Worm (Caenorhabditis elegans) whole organism, L3 larva: ENCODE measurements around the gene R05A10.6.
A peak's percentile ranks its signal among the peaks of the same experiment; 100 is the strongest.

Experiments used
- aly-2 ChIP-seq: fragments of 150-350 bp; optimal IDR thresholded peaks from 2 replicates; lab custom pipeline; 2014; ENCODE audit warnings: missing biosample characterization, missing genetic modification characterization
- ceh-16 ChIP-seq: sonication (generic microtip); optimal IDR thresholded peaks from 2 replicates; lab custom pipeline; 2017; ENCODE audit warnings: missing biosample characterization, missing genetic modification characterization
- ceh-28 ChIP-seq: fragments of 150-350 bp; optimal IDR thresholded peaks from 2 replicates; lab custom pipeline; 2014; ENCODE audit warnings: missing biosample characterization, missing genetic modification reagents, missing genetic modification characterization
- ceh-9 ChIP-seq: sonication (generic microtip); optimal IDR thresholded peaks from 2 replicates; lab custom pipeline; 2018; ENCODE audit warnings: missing biosample characterization, missing genetic modification characterization
- daf-12 ChIP-seq: fragments of 150-350 bp; optimal IDR thresholded peaks from 2 replicates; lab custom pipeline; 2014; ENCODE audit warnings: missing biosample characterization, missing genetic modification reagents, missing genetic modification characterization
- egl-27 ChIP-seq: sonication (generic microtip); optimal IDR thresholded peaks from 4 replicates; lab custom pipeline; 2017; ENCODE audit warnings: missing biosample characterization, missing genetic modification reagents, missing genetic modification characterization
- egl-5 ChIP-seq: fragments of 150-350 bp; optimal IDR thresholded peaks from 2 replicates; lab custom pipeline; 2017; ENCODE audit warnings: missing biosample characterization, missing genetic modification reagents, missing genetic modification characterization, inconsistent platforms
- elt-1 ChIP-seq: fragments of 150-350 bp; optimal IDR thresholded peaks from 2 replicates; lab custom pipeline; 2014; ENCODE audit warnings: missing biosample characterization, missing genetic modification characterization
- elt-2 ChIP-seq: sonication (generic microtip); optimal IDR thresholded peaks from 2 replicates; lab custom pipeline; 2016; ENCODE audit warnings: missing genetic modification reagents, mild to moderate bottlenecking, missing genetic modification characterization, missing compliant biosample characterization
- eor-1 ChIP-seq, 2 experiments: fragments of 150-350 bp; optimal IDR thresholded peaks; 2 replicates each; lab custom pipeline; 2014 to 2018; ENCODE audit warnings: missing biosample characterization in 2 of 2, missing genetic modification characterization in 2 of 2
- fkh-10 ChIP-seq: sonication (generic microtip); optimal IDR thresholded peaks from 2 replicates; lab custom pipeline; 2017; ENCODE audit warnings: missing biosample characterization, missing genetic modification reagents, missing genetic modification characterization
- fkh-2 ChIP-seq: fragments of 150-350 bp; optimal IDR thresholded peaks from 2 replicates; lab custom pipeline; 2014; ENCODE audit warnings: missing biosample characterization, missing genetic modification reagents, missing genetic modification characterization
- fos-1 ChIP-seq: fragments of 150-350 bp; optimal IDR thresholded peaks from 2 replicates; lab custom pipeline; 2014; ENCODE audit warnings: missing biosample characterization, missing genetic modification characterization
- hmg-11 ChIP-seq: sonication (generic microtip); optimal IDR thresholded peaks from 2 replicates; lab custom pipeline; 2016; ENCODE audit warnings: missing genetic modification characterization, missing compliant biosample characterization
- jun-1 ChIP-seq: fragments of 150-350 bp; optimal IDR thresholded peaks from 2 replicates; lab custom pipeline; 2014; ENCODE audit warnings: missing biosample characterization, missing genetic modification reagents, missing genetic modification characterization
- lin-39 ChIP-seq: fragments of 150-350 bp; optimal IDR thresholded peaks from 2 replicates; lab custom pipeline; 2018; ENCODE audit warnings: missing biosample characterization, missing genetic modification reagents, missing genetic modification characterization
- lsy-12 ChIP-seq: sonication (generic microtip); optimal IDR thresholded peaks from 2 replicates; lab custom pipeline; 2016; ENCODE audit warnings: mild to moderate bottlenecking, missing genetic modification characterization, missing compliant biosample characterization
- mdl-1 ChIP-seq: fragments of 150-350 bp; optimal IDR thresholded peaks from 2 replicates; lab custom pipeline; 2014; ENCODE audit warnings: missing biosample characterization, missing genetic modification characterization
- mml-1 ChIP-seq: fragments of 150-350 bp; sonication (generic microtip); optimal IDR thresholded peaks from 3 replicates; lab custom pipeline; 2014; ENCODE audit warnings: missing biosample characterization, missing genetic modification characterization
- nfya-1 ChIP-seq: sonication (generic microtip); optimal IDR thresholded peaks from 2 replicates; lab custom pipeline; 2017; ENCODE audit warnings: missing genetic modification characterization, mild to moderate bottlenecking, missing compliant biosample characterization, antibody characterized with exemption, moderate library complexity; ENCODE audit not compliant: insufficient read depth
- nhr-11 ChIP-seq: fragments of 150-350 bp; optimal IDR thresholded peaks from 2 replicates; lab custom pipeline; 2014; ENCODE audit warnings: missing biosample characterization, missing genetic modification characterization
- nhr-12 ChIP-seq: fragments of 150-350 bp; optimal IDR thresholded peaks from 2 replicates; lab custom pipeline; 2014; ENCODE audit warnings: missing biosample characterization, missing genetic modification characterization
- nhr-23 ChIP-seq: fragments of 150-350 bp; optimal IDR thresholded peaks from 2 replicates; lab custom pipeline; 2014; ENCODE audit warnings: missing biosample characterization, missing genetic modification reagents, missing genetic modification characterization
- nhr-237 ChIP-seq: fragments of 150-350 bp; optimal IDR thresholded peaks from 2 replicates; lab custom pipeline; 2014; ENCODE audit warnings: missing biosample characterization, missing genetic modification characterization
- nhr-25 ChIP-seq: sonication (generic microtip); optimal IDR thresholded peaks from 2 replicates; lab custom pipeline; 2017; ENCODE audit warnings: missing biosample characterization, missing genetic modification characterization
- nhr-76 ChIP-seq: fragments of 150-350 bp; sonication (generic microtip); optimal IDR thresholded peaks from 5 replicates; lab custom pipeline; 2014; ENCODE audit warnings: missing biosample characterization, missing genetic modification characterization
- nhr-77 ChIP-seq: fragments of 150-350 bp; optimal IDR thresholded peaks from 2 replicates; lab custom pipeline; 2014; ENCODE audit warnings: missing biosample characterization, missing genetic modification characterization
- pha-4 ChIP-seq: fragments of 150-350 bp; optimal IDR thresholded peaks from 2 replicates; lab custom pipeline; 2014; ENCODE audit warnings: missing biosample characterization, missing genetic modification reagents, missing genetic modification characterization
- pqm-1 ChIP-seq: fragments of 150-350 bp; optimal IDR thresholded peaks from 2 replicates; lab custom pipeline; 2017; ENCODE audit warnings: missing biosample characterization, missing genetic modification characterization, inconsistent platforms
- sea-2 ChIP-seq: fragments of 150-350 bp; sonication (generic microtip); optimal IDR thresholded peaks from 4 replicates; lab custom pipeline; 2014; ENCODE audit warnings: missing biosample characterization, missing genetic modification reagents, missing genetic modification characterization
- snpc-4 ChIP-seq: fragments of 150-350 bp; optimal IDR thresholded peaks from 2 replicates; lab custom pipeline; 2014; ENCODE audit warnings: missing biosample characterization, missing genetic modification characterization
- tbx-2 ChIP-seq: sonication (generic microtip); optimal IDR thresholded peaks from 2 replicates; lab custom pipeline; 2016; ENCODE audit warnings: mild to moderate bottlenecking, missing genetic modification characterization, missing compliant biosample characterization
- unc-39 ChIP-seq: sonication (generic microtip); optimal IDR thresholded peaks from 4 replicates; lab custom pipeline; 2017; ENCODE audit warnings: missing biosample characterization, missing genetic modification characterization
- unc-62 ChIP-seq: fragments of 150-350 bp; sonication (generic microtip); optimal IDR thresholded peaks from 4 replicates; lab custom pipeline; 2014; ENCODE audit warnings: missing biosample characterization, missing genetic modification reagents, missing genetic modification characterization
- zag-1 ChIP-seq: fragments of 150-350 bp; optimal IDR thresholded peaks from 2 replicates; lab custom pipeline; 2014; ENCODE audit warnings: missing biosample characterization, missing genetic modification characterization
- ztf-11 ChIP-seq: fragments of 150-350 bp; optimal IDR thresholded peaks from 2 replicates; lab custom pipeline; 2014; ENCODE audit warnings: missing biosample characterization, missing genetic modification characterization
- ztf-4 ChIP-seq: fragments of 150-350 bp; optimal IDR thresholded peaks from 2 replicates; lab custom pipeline; 2014; ENCODE audit warnings: missing biosample characterization, missing genetic modification characterization

Gene R05A10.6

DNA sequence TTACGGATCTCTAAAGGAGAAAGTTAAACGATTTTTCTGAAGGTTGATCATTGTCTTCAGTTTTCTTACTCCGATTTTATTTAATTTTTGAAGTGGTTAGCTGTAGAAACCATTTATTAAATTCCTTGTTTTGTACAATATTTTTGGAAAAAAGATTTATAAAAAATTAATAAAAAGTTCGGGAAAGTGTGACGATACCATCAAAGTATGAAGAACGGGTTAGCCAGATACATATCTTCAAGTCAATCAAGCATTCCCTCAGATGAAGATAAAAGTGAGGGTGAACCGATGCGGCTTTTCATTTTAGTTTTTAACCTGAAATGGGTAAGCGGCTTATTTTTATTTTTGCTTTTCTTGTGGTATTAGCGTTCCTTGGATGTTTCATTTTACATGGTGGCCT is at the start of gene R05A10.6:
R05A10.6 (plus strand) TSS at position 301 of the 400 bp plus-strand sequence.
- no peak for TF ChIP-seq ceh-16
- no peak for TF ChIP-seq sea-2 (GFP tag; lab: Kevin White, UChicago)
- TF ChIP-seq ceh-9 (tag; lab: Kevin White, UChicago), result no peak
- TF ChIP-seq fos-1, result no peak
- no peak for TF ChIP-seq ceh-28
- TF ChIP-seq nhr-76, result no peak
- TF ChIP-seq, all 47 proteins: peak for 0

DNA sequence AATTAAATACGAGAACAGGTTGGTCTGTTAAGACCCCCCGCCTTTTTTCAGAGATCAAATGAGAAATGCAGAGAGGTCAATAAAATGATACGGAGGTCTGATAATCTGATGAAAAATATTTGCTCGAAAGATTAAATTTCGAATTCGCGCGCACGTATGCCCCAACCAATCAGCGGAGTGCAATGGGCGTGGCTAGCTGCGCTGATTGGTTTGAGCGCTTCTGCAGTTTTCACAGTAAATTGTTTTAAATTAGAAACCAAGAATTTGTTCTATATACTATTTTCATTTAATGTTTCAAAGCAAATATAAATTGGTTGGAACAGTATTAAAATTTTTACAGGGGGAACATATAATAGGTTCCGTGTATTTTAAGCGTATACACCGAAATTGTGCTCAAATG is 46.2 kb upstream of the R05A10.6 start:
- TF ChIP-seq nfya-1, result peak; percentile 81
- TF ChIP-seq mdl-1, result no peak

DNA sequence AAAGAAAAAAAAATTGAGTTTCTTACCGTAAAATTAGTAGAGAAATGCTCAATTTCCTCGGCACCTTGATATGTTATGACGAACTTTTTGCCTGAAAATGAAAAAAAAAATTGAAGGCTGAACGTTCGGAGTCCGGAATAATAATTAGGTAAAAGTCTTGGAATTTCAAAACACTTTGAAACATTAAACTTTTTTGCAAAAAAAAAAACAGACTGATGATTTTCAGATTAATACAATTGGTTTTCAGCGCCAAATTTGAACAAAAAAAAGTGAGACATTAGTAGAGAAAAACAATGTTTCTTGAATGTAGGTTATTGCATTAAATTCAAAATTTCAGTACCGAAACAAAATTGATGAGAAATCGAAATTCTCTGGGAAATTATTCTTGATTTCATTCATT is 41.6 kb upstream of the R05A10.6 start, which contains the start of gene nkcc-1:
nkcc-1 (minus strand) TSS at position 101 of the 400 bp plus-strand sequence.
- no peak for TF ChIP-seq ztf-4 (tag; lab: Kevin White, UChicago)
- TF ChIP-seq zag-1 (tag; lab: Kevin White, UChicago), result no peak
- no peak for TF ChIP-seq ceh-16
- TF ChIP-seq nhr-11 (tag; lab: Kevin White, UChicago), result no peak
- no peak for TF ChIP-seq mdl-1

DNA sequence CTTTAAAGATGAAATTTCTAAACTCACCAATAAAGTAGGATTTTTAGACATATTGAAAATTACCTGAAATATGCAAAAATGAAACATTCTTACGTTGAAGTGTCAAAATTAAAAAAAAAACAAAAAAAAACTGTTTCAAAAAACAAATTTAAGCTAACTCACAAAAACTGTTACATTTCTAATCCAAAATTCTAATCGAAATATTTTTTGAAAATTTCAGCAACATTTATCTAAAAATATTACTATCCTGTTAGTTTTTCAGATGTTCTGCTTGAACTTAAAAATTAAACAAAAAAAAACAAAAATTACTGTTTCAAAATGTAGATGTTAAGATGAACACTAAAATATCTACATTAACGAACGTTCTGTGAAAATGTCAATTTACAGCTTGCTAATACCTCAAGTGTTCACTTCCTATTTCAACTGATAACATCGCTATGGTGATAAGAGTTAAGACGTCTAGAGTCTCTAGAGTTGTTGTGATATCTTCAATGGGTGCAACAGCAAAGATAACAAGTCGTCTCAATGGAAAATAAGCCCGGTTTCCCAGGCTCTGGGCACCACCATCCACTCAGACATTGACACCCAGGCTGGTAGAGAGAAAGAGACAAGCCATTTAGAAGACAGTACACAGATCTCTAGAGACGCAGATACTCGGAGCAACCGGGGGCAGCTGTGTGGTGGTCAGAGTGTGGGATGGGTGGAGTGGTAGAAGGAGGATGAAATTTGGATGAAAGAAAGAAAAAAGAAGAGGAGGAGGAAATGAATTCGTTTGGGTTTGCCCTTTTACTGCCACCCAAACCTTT is 37.6 kb upstream of the R05A10.6 start, which contains the start of gene H12I19.115:
H12I19.115 (minus strand) TSS at position 51 of the 806 bp plus-strand sequence.
- TF ChIP-seq nfya-1 (peak; percentile 66), lin-39 (tag; lab: Kevin White, UChicago) (peak; percentile 58), unc-62 (GFP tag; lab: Kevin White, UChicago) (no peak), elt-2 (peak; percentile 69)

DNA sequence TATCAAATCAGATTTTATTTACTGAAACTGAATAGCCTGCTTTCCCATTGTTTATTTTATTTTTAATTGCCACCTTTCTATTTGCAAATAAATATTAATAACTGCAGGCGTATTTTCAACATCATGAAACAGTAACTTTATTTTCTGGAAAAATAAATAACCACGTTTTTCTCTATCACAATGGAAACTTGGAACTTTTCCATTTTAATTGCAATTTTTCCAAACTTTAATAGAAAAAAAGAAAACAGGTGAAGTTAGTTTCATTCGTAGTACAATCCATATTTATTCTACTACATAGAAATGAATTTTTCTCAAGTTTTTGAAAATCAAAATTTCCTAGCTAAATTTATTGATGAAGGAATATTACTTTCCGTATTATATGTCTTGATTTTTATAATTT is 36.5 kb upstream of the R05A10.6 start, which contains the start of gene srz-42:
srz-42 (plus strand) TSS at position 301 of the 400 bp plus-strand sequence.
- no peak for TF ChIP-seq hmg-11 (tag; lab: Kevin White, UChicago)
- no peak for TF ChIP-seq egl-27 (tag; lab: Kevin White, UChicago)
- TF ChIP-seq snpc-4 (tag; lab: Kevin White, UChicago), result no peak
- TF ChIP-seq unc-39 (tag; lab: Kevin White, UChicago), result no peak
- no peak for TF ChIP-seq daf-12
- no peak for TF ChIP-seq eor-1 (tag; optimal IDR thresholded peaks at IDR 0.05; lab: Kevin White, UChicago)
- TF ChIP-seq pha-4 (tag; lab: Kevin White, UChicago), result no peak
- TF ChIP-seq mdl-1, result no peak
- no peak for TF ChIP-seq elt-2
- TF ChIP-seq nhr-12, result no peak
- no peak for TF ChIP-seq ceh-28
- TF ChIP-seq fos-1, result no peak
- TF ChIP-seq lin-39 (tag; lab: Kevin White, UChicago), result no peak
- TF ChIP-seq tbx-2, result no peak
- TF ChIP-seq aly-2 (tag; lab: Kevin White, UChicago), result no peak

DNA sequence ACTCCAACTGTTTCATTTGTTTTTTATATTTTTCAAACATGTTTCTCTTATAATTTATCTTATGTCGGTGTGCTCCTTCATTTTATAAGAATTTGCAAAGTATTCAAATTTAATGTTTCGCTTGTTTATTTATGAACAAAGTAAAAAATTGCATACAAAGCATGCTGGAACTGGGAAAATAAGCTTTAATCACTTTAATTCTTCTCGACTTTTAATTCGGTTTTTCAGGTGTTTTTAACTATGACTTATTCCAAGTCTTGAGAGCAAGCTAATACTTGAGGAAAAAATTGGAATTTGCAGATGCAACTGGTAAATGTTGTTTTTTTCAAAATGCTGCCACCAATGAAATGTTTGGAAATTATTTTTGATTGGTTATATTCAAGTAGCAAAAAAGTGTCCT is 33.8 kb upstream of the R05A10.6 start, which contains the start of gene srz-59:
srz-59 (plus strand) TSS at position 301 of the 400 bp plus-strand sequence.
- no peak for TF ChIP-seq fkh-10 (GFP tag; lab: Kevin White, UChicago)
- TF ChIP-seq lsy-12 (tag; lab: Kevin White, UChicago), result no peak
- TF ChIP-seq ztf-4 (tag; lab: Kevin White, UChicago), result no peak
- TF ChIP-seq jun-1 (tag; lab: Kevin White, UChicago), result no peak
- no peak for TF ChIP-seq unc-39 (tag; lab: Kevin White, UChicago)
- no peak for TF ChIP-seq mml-1
- no peak for TF ChIP-seq nhr-237 (tag; lab: Kevin White, UChicago)
- TF ChIP-seq egl-27 (tag; lab: Kevin White, UChicago), result no peak

DNA sequence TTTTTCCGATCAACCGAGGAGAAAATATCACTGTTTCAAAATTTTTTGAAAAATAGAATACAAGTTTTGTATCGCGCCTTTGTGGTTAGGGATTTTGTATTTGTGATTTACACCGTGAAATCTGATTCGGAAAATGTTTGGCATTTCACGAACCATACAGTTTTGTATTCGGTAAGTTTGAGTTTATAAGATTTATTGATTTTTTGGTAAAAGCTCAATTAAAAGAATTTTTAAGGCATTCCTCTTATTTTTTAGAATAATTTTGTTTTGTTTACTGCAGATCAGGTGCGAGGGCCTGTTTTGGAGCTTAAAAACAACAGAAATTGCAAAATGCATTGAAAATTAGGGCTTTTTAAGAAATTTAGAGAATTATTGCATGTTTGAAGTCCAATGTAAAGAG is 32.2 kb upstream of the R05A10.6 start:
- TF ChIP-seq ceh-16 (no peak), pha-4 (tag; lab: Kevin White, UChicago) (no peak), sea-2 (GFP tag; lab: Kevin White, UChicago) (no peak), nhr-76 (no peak), ceh-9 (tag; lab: Kevin White, UChicago) (no peak), nhr-23 (tag; lab: Kevin White, UChicago) (no peak), nhr-237 (tag; lab: Kevin White, UChicago) (no peak), ztf-11 (tag; lab: Kevin White, UChicago) (no peak), mml-1 (no peak), snpc-4 (tag; lab: Kevin White, UChicago) (no peak), nhr-77 (no peak), pqm-1 (tag; lab: Kevin White, UChicago) (no peak), egl-5 (tag; lab: Kevin White, UChicago) (no peak), jun-1 (tag; lab: Kevin White, UChicago) (no peak), nhr-11 (tag; lab: Kevin White, UChicago) (no peak), fkh-2 (no peak), elt-1 (no peak), nhr-25 (tag; lab: Kevin White, UChicago) (no peak)
- TF ChIP-seq, all 47 proteins: peak for 0
